Worm (Caenorhabditis elegans): ENCODE measurements around the gene W08G11.5.

DNA sequence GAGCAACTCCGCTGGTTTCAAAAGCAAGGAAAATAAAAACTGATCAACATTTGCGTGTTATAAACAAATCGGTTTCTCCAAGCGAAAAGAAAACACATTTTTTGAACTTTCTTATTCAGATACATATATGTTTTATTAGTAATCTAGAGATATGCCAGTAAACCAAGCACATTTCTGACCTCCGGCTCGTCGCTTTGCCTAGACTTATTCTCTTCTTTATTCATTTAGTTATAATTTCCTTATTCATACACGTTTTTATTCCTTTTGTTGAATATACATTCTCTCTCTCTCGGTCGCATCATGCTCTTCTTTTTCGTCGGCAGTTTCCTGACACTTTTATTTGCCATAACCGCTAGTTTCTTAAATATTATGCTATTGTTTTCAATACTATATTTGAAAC lies 47.6 kb downstream of the W08G11.5 start, which contains the start of gene srbc-84:
- TF ChIP-seq pag-3 (tag; optimal IDR thresholded peaks at IDR 0.05; ENCODE audit: borderline replicate concordance) (no peak), sox-4 (tag; optimal IDR thresholded peaks at IDR 0.05) (no peak), elt-2 (tag; optimal IDR thresholded peaks at IDR 0.05) (no peak), pha-4 (tag; optimal IDR thresholded peaks at IDR 0.05) (no peak), unc-86 (tag; optimal IDR thresholded peaks at IDR 0.05) (no peak), hlh-6 (tag; optimal IDR thresholded peaks at IDR 0.05) (no peak), lim-6 (tag; optimal IDR thresholded peaks at IDR 0.05) (no peak), che-1 (tag; optimal IDR thresholded peaks at IDR 0.05) (no peak)
